Fruit fly (Drosophila melanogaster): ENCODE data around the gene CG4592.
A peak's percentile ranks its signal among the peaks of the same experiment; 100 is the strongest.

Gene CG4592

dm6 chr2L:9921401-9921800 is at the start of gene CG4592 (continued):
- TF ChIP-seq Dad (GFP tag; optimal IDR thresholded peaks at IDR 0.05) (peak; percentile 14), CG9437 (GFP tag; optimal IDR thresholded peaks at IDR 0.05) (peak; percentile 41), CTCF (GFP tag; optimal IDR thresholded peaks at IDR 0.05) (no peak), sens-2 (GFP tag; IDR thresholded peaks at IDR 0.05) (no peak), ham (GFP tag; IDR thresholded peaks at IDR 0.05) (peak; percentile 32; the same call in 1 of the 2 replicates), sc (optimal IDR thresholded peaks at IDR 0.05) (no peak), sc (GFP tag; optimal IDR thresholded peaks at IDR 0.05) (no peak), crp (GFP tag; optimal IDR thresholded peaks at IDR 0.05) (peak; percentile 69 to 92), Neu2 (GFP tag; optimal IDR thresholded peaks at IDR 0.05; ENCODE audit: borderline replicate concordance) (no peak), CG3065 (GFP tag; optimal IDR thresholded peaks at IDR 0.05) (no peak), CG12219 (GFP tag; optimal IDR thresholded peaks at IDR 0.05) (peak; percentile 66), Hr3 (GFP tag; optimal IDR thresholded peaks at IDR 0.05) (peak; percentile 34), CG11560 (tag; IDR thresholded peaks at IDR 0.05) (no peak), CG3847 (GFP tag; IDR thresholded peaks at IDR 0.05) (peak; percentile 40; the same call in 1 of the 2 replicates), CG13624 (GFP tag; optimal IDR thresholded peaks at IDR 0.05) (no peak), prd (optimal IDR thresholded peaks at IDR 0.05) (no peak), prd (GFP tag; IDR thresholded peaks at IDR 0.05) (peak; percentile 53; the same call in 2 of the 3 replicates), Oaz (GFP tag; IDR thresholded peaks at IDR 0.05) (no peak; the same call in 1 of the 2 replicates), Ada2b (GFP tag; IDR thresholded peaks at IDR 0.05) (peak; percentile 66), pum (GFP tag; optimal IDR thresholded peaks at IDR 0.05) (no peak), Scr (GFP tag; IDR thresholded peaks at IDR 0.05; ENCODE audit: partially characterized antibody) (no peak), ci (GFP tag; IDR thresholded peaks at IDR 0.05) (peak; percentile 90), CG10321 (GFP tag; IDR thresholded peaks at IDR 0.05) (peak; percentile 32; the same call in 1 of the 2 replicates), CG9817 (tag; optimal IDR thresholded peaks at IDR 0.05) (peak; percentile 40), NfI (GFP tag; optimal IDR thresholded peaks at IDR 0.05) (peak; percentile 65), Poxn (GFP tag; IDR thresholded peaks at IDR 0.05) (no peak), CG31441 (GFP tag; IDR thresholded peaks at IDR 0.05) (no peak), ttk (GFP tag; IDR thresholded peaks at IDR 0.05) (no peak), ken (GFP tag; IDR thresholded peaks at IDR 0.05) (peak; percentile 76; the same call in 2 of the 3 replicates), CG5245 (GFP tag; optimal IDR thresholded peaks at IDR 0.05) (peak; percentile 48), fd64A (GFP tag; optimal IDR thresholded peaks at IDR 0.05) (no peak), CG8944 (GFP tag; optimal IDR thresholded peaks at IDR 0.05) (no peak), Nf-YC (tag; optimal IDR thresholded peaks at IDR 0.05) (no peak), Hr78 (GFP tag; optimal IDR thresholded peaks at IDR 0.05) (no peak), nau (GFP tag; optimal IDR thresholded peaks at IDR 0.05) (no peak), CG7357 (GFP tag; IDR thresholded peaks at IDR 0.05) (no peak), wdn (GFP tag; IDR thresholded peaks at IDR 0.05) (0 out of 2 replicates have a peak, but pooled peaks have one; percentile 22), Bdp1 (GFP tag; optimal IDR thresholded peaks at IDR 0.05) (peak; percentile 18), corto (GFP tag; optimal IDR thresholded peaks at IDR 0.05) (no peak), Sin3A (optimal IDR thresholded peaks at IDR 0.05) (no peak), CG9727 (GFP tag; optimal IDR thresholded peaks at IDR 0.05) (peak; percentile 64), slbo (GFP tag; IDR thresholded peaks at IDR 0.05) (peak; percentile 62), repo (GFP tag; optimal IDR thresholded peaks at IDR 0.05) (no peak), lov (optimal IDR thresholded peaks at IDR 0.05) (no peak), lov (GFP tag; IDR thresholded peaks at IDR 0.05) (0 out of 3 replicates have a peak, but pooled peaks have one; percentile 27), CG15696 (tag; optimal IDR thresholded peaks at IDR 0.05) (peak; percentile 39), kay (GFP tag; optimal IDR thresholded peaks at IDR 0.05) (no peak), CG34224 (GFP tag; IDR thresholded peaks at IDR 0.05; ENCODE audit: partially characterized antibody) (0 out of 3 replicates have a peak, but pooled peaks have one; percentile 29), CG17359 (tag; optimal IDR thresholded peaks at IDR 0.05) (no peak), CG6813 (GFP tag; optimal IDR thresholded peaks at IDR 0.05) (peak; percentile 17), B-H2 (GFP tag; optimal IDR thresholded peaks at IDR 0.05) (peak; percentile 52), gem (tag; optimal IDR thresholded peaks at IDR 0.05) (no peak), Atf6 (GFP tag; IDR thresholded peaks at IDR 0.05) (peak; percentile 72)
